Fruit fly (Drosophila melanogaster) whole organism, embryonic: ENCODE measurements around the gene kairos.

Experiments
- CG10209 ChIP-seq: fragments of 200-800 bp; sonication (Bioruptor generic); optimal IDR thresholded peaks from 3 replicates; lab custom pipeline; 2017; ENCODE audit warnings: missing biosample characterization, mild to moderate bottlenecking, missing genetic modification characterization, missing genetic modification reagents
- CG15514 ChIP-seq: fragments of 200-800 bp; sonication (Bioruptor generic); optimal IDR thresholded peaks from 3 replicates; lab custom pipeline; 2017; ENCODE audit warnings: missing biosample characterization, missing genetic modification characterization, mild to moderate bottlenecking, moderate library complexity, missing genetic modification reagents
- CG15696 ChIP-seq: fragments of 200-800 bp; sonication (Bioruptor generic); optimal IDR thresholded peaks from 2 replicates; lab custom pipeline; 2019; ENCODE audit warnings: missing biosample characterization, mild to moderate bottlenecking, missing genetic modification characterization, moderate library complexity
- CG17829 ChIP-seq: fragments of 200-800 bp; optimal IDR thresholded peaks from 2 replicates; lab custom pipeline; 2019; ENCODE audit warnings: missing biosample characterization, mild to moderate bottlenecking, missing genetic modification characterization, moderate library complexity
- CG18476 ChIP-seq: fragments of 200-800 bp; sonication (Bioruptor generic); optimal IDR thresholded peaks from 2 replicates; lab custom pipeline; 2016; ENCODE audit warnings: missing biosample characterization, mild to moderate bottlenecking, missing genetic modification characterization
- CG2202 ChIP-seq: fragments of 200-800 bp; sonication (Bioruptor generic); optimal IDR thresholded peaks from 2 replicates; lab custom pipeline; 2018; ENCODE audit warnings: missing biosample characterization, mild to moderate bottlenecking, missing genetic modification characterization
- CG3726 ChIP-seq: fragments of 200-800 bp; sonication (Bioruptor generic); IDR thresholded peaks from 3 replicates; pipeline ENCODE4, ENCODE4 v1.3.6; 2022; ENCODE audit warnings: missing biosample characterization, missing genetic modification characterization
- CG3995 ChIP-seq: fragments of 200-800 bp; sonication (Bioruptor generic); optimal IDR thresholded peaks from 3 replicates; lab custom pipeline; 2016; ENCODE audit warnings: missing biosample characterization, missing genetic modification characterization
- CG43689 ChIP-seq: fragments of 200-800 bp; sonication (Bioruptor generic); IDR thresholded peaks from 2 replicates; pipeline ENCODE4 v1.3.6; 2022; ENCODE audit warnings: missing biosample characterization, missing genetic modification characterization
- CG5180 ChIP-seq: fragments of 200-800 bp; sonication (Bioruptor generic); optimal IDR thresholded peaks from 3 replicates; lab custom pipeline; 2017; ENCODE audit warnings: missing biosample characterization, missing genetic modification characterization, mild to moderate bottlenecking, moderate library complexity, missing genetic modification reagents
- CG6791 ChIP-seq: fragments of 200-800 bp; sonication (Bioruptor generic); IDR thresholded peaks from 3 replicates; pipeline ENCODE4 v1.3.6; 2022; ENCODE audit warnings: missing biosample characterization, missing genetic modification characterization; ENCODE audit not compliant: partially characterized antibody
- CG7745 ChIP-seq: fragments of 200-800 bp; sonication (Bioruptor generic); optimal IDR thresholded peaks from 2 replicates; lab custom pipeline; 2018; ENCODE audit warnings: missing biosample characterization, mild to moderate bottlenecking, missing genetic modification characterization, moderate library complexity
- CG7963 ChIP-seq: fragments of 200-800 bp; sonication (Bioruptor generic); IDR thresholded peaks from 3 replicates; pipeline ENCODE4 v1.3.6; 2022; ENCODE audit warnings: missing biosample characterization, missing genetic modification characterization; ENCODE audit not compliant: partially characterized antibody
- CG8089 ChIP-seq: fragments of 200-800 bp; sonication (Bioruptor generic); optimal IDR thresholded peaks from 3 replicates; lab custom pipeline; 2016; ENCODE audit warnings: missing biosample characterization, missing genetic modification characterization
- Camta ChIP-seq: fragments of 200-800 bp; sonication (Bioruptor generic); optimal IDR thresholded peaks from 2 replicates; lab custom pipeline; 2016; ENCODE audit warnings: missing biosample characterization, missing genetic modification characterization
- Hmx ChIP-seq: fragments of 200-800 bp; sonication (Bioruptor generic); optimal IDR thresholded peaks from 2 replicates; lab custom pipeline; 2016; ENCODE audit warnings: missing biosample characterization, missing genetic modification characterization
- Mad ChIP-seq: fragments of 200-800 bp; sonication (Bioruptor generic); optimal IDR thresholded peaks from 2 replicates; lab custom pipeline; 2016; ENCODE audit warnings: missing biosample characterization, missing genetic modification characterization
- Max ChIP-seq: fragments of 200-800 bp; sonication (Bioruptor generic); optimal IDR thresholded peaks from 2 replicates; lab custom pipeline; 2016; ENCODE audit warnings: missing biosample characterization, mild to moderate bottlenecking, missing genetic modification characterization
- Mes4 ChIP-seq: fragments of 200-800 bp; sonication (Bioruptor generic); optimal IDR thresholded peaks from 2 replicates; lab custom pipeline; 2016; ENCODE audit warnings: missing biosample characterization, missing genetic modification characterization
- NFAT ChIP-seq: fragments of 200-800 bp; sonication (Bioruptor generic); IDR thresholded peaks from 2 replicates; pipeline ENCODE4 v1.3.6; 2022; ENCODE audit warnings: missing biosample characterization, missing genetic modification characterization
- NK7.1 ChIP-seq: fragments of 200-800 bp; sonication (Bioruptor generic); optimal IDR thresholded peaks from 3 replicates; lab custom pipeline; 2016; ENCODE audit warnings: missing biosample characterization, missing genetic modification characterization
- Opbp ChIP-seq: fragments of 200-800 bp; sonication (Bioruptor generic); IDR thresholded peaks from 3 replicates; pipeline ENCODE4 v1.3.6; 2022; ENCODE audit warnings: missing biosample characterization, missing genetic modification characterization; ENCODE audit not compliant: partially characterized antibody
- Six4 ChIP-seq: fragments of 200-800 bp; sonication (Bioruptor generic); optimal IDR thresholded peaks from 2 replicates; lab custom pipeline; 2016; ENCODE audit warnings: missing biosample characterization, missing genetic modification characterization
- Sry-δ ChIP-seq: fragments of 200-800 bp; sonication (Bioruptor generic); optimal IDR thresholded peaks from 2 replicates; lab custom pipeline; 2016; ENCODE audit warnings: missing biosample characterization, missing genetic modification characterization
- Xrp1 ChIP-seq: fragments of 200-800 bp; sonication (Bioruptor generic); IDR thresholded peaks from 2 replicates; pipeline ENCODE4 v1.3.6; 2022; ENCODE audit warnings: missing biosample characterization, missing genetic modification characterization
- bab2 ChIP-seq: fragments of 200-800 bp; sonication (Bioruptor generic); optimal IDR thresholded peaks from 2 replicates; lab custom pipeline; 2016; ENCODE audit warnings: missing biosample characterization, missing genetic modification characterization
- bigmax ChIP-seq: fragments of 200-800 bp; sonication (Bioruptor generic); optimal IDR thresholded peaks from 2 replicates; lab custom pipeline; 2018; ENCODE audit warnings: missing biosample characterization, mild to moderate bottlenecking, missing genetic modification characterization
- chn ChIP-seq: fragments of 200-800 bp; sonication (Bioruptor generic); optimal IDR thresholded peaks from 2 replicates; lab custom pipeline; 2016; ENCODE audit warnings: missing biosample characterization, missing genetic modification characterization
- croc ChIP-seq: fragments of 200-800 bp; sonication (Bioruptor generic); conservative IDR thresholded peaks from 3 replicates; pipeline ENCODE4 v1.3.6; 2022; ENCODE audit warnings: missing biosample characterization, missing genetic modification characterization
- en ChIP-seq: fragments of 200-800 bp; sonication (Bioruptor generic); optimal IDR thresholded peaks from 2 replicates; lab custom pipeline; 2016; ENCODE audit warnings: missing biosample characterization, missing genetic modification characterization
- fd102C ChIP-seq: fragments of 200-800 bp; sonication (Bioruptor generic); optimal IDR thresholded peaks from 2 replicates; lab custom pipeline; 2018; ENCODE audit warnings: missing biosample characterization, mild to moderate bottlenecking, missing genetic modification characterization, moderate library complexity
- fd96Cb ChIP-seq: fragments of 200-800 bp; sonication (Bioruptor generic); optimal IDR thresholded peaks from 2 replicates; lab custom pipeline; 2018; ENCODE audit warnings: missing biosample characterization, mild to moderate bottlenecking, missing genetic modification characterization, moderate library complexity
- gce ChIP-seq: fragments of 200-800 bp; sonication (Bioruptor generic); IDR thresholded peaks from 3 replicates; pipeline ENCODE4 v1.3.6; 2022; ENCODE audit warnings: missing biosample characterization, missing genetic modification characterization
- hb ChIP-seq: fragments of 200-800 bp; sonication (Bioruptor generic); IDR thresholded peaks from 3 replicates; pipeline ENCODE4 v1.3.6; 2022; ENCODE audit warnings: missing biosample characterization, missing genetic modification characterization; ENCODE audit not compliant: partially characterized antibody
- her ChIP-seq: fragments of 200-800 bp; sonication (Bioruptor generic); optimal IDR thresholded peaks from 2 replicates; lab custom pipeline; 2016; ENCODE audit warnings: missing biosample characterization, missing genetic modification characterization
- ind ChIP-seq: fragments of 200-800 bp; sonication (Bioruptor generic); optimal IDR thresholded peaks from 3 replicates; lab custom pipeline; 2016; ENCODE audit warnings: missing biosample characterization, missing genetic modification characterization
- jigr1 ChIP-seq: fragments of 200-800 bp; sonication (Bioruptor generic); IDR thresholded peaks from 3 replicates; pipeline ENCODE4 v1.3.6; 2022; ENCODE audit warnings: missing biosample characterization, missing genetic modification characterization
- lbe ChIP-seq: fragments of 200-800 bp; sonication (Bioruptor generic); optimal IDR thresholded peaks from 2 replicates; lab custom pipeline; 2016; ENCODE audit warnings: missing biosample characterization, mild to moderate bottlenecking, missing genetic modification characterization
- lilli ChIP-seq: fragments of 200-800 bp; sonication (Bioruptor generic); optimal IDR thresholded peaks from 3 replicates; lab custom pipeline; 2016; ENCODE audit warnings: missing biosample characterization, missing genetic modification characterization
- luna ChIP-seq: fragments of 200-800 bp; sonication (Bioruptor generic); optimal IDR thresholded peaks from 2 replicates; lab custom pipeline; 2016; ENCODE audit warnings: missing biosample characterization, missing genetic modification characterization
- maf-S ChIP-seq: fragments of 200-800 bp; sonication (Bioruptor generic); optimal IDR thresholded peaks from 2 replicates; lab custom pipeline; 2016; ENCODE audit warnings: missing biosample characterization, missing genetic modification characterization
- nerfin-1 ChIP-seq: fragments of 200-800 bp; sonication (Bioruptor generic); optimal IDR thresholded peaks from 3 replicates; lab custom pipeline; 2019; ENCODE audit warnings: missing biosample characterization, mild to moderate bottlenecking, missing genetic modification characterization, moderate library complexity
- onecut ChIP-seq: fragments of 200-800 bp; sonication (Bioruptor generic); IDR thresholded peaks from 2 replicates; pipeline ENCODE4 v1.3.6; 2022; ENCODE audit warnings: missing biosample characterization, missing genetic modification characterization
- pho ChIP-seq: fragments of 200-800 bp; sonication (Bioruptor generic); optimal IDR thresholded peaks from 2 replicates; lab custom pipeline; 2016; ENCODE audit warnings: missing biosample characterization, missing genetic modification characterization
- pnt ChIP-seq: fragments of 200-800 bp; sonication (Bioruptor generic); optimal IDR thresholded peaks from 3 replicates; lab custom pipeline; 2016; ENCODE audit warnings: missing biosample characterization, missing genetic modification characterization
- sima ChIP-seq: fragments of 200-800 bp; sonication (Bioruptor generic); optimal IDR thresholded peaks from 2 replicates; lab custom pipeline; 2016; ENCODE audit warnings: missing biosample characterization, missing genetic modification characterization
- stc ChIP-seq: fragments of 200-800 bp; sonication (Bioruptor generic); IDR thresholded peaks from 2 replicates; pipeline ENCODE4 v1.3.6; 2022; ENCODE audit warnings: missing biosample characterization, missing genetic modification characterization
- tgo ChIP-seq: fragments of 200-800 bp; sonication (Bioruptor generic); IDR thresholded peaks from 3 replicates; pipeline ENCODE4 v1.3.6; 2022; ENCODE audit warnings: missing biosample characterization, missing genetic modification characterization
- vnd ChIP-seq: fragments of 200-800 bp; sonication (Bioruptor generic); IDR thresholded peaks from 3 replicates; pipeline ENCODE4 v1.3.6; 2022; ENCODE audit warnings: missing biosample characterization, missing genetic modification characterization; ENCODE audit not compliant: partially characterized antibody

Gene kairos

dm6 chrX:18367806-18368643, 12.0 kb upstream of the kairos start (continued):
- no peak for TF ChIP-seq fd102C (GFP tag; lab: Kevin White, UChicago)
- peak; percentile 62 for TF ChIP-seq CG5180 (GFP tag; lab: Kevin White, UChicago)
- peak; percentile 60 for TF ChIP-seq onecut (GFP tag; lab: Robert Waterston, UW)
- TF ChIP-seq CG10209 (GFP tag; lab: Kevin White, UChicago) = peak; percentile 60
- TF ChIP-seq sima (GFP tag; lab: Kevin White, UChicago) = no peak
- TF ChIP-seq Mes4 (GFP tag; lab: Kevin White, UChicago) = peak; percentile 6
- peak; percentile 66 for TF ChIP-seq pnt (GFP tag; lab: Kevin White, UChicago)
- no peak for TF ChIP-seq jigr1
- TF ChIP-seq CG7745 (tag; lab: Kevin White, UChicago) = no peak
- TF ChIP-seq croc (GFP tag; lab: Robert Waterston, UW) = peak; percentile 12; the same call in 1 of the 3 replicates
- no peak for TF ChIP-seq CG15696
- peak; percentile 13 for TF ChIP-seq lbe (GFP tag; lab: Kevin White, UChicago)
- TF ChIP-seq Hmx (GFP tag; lab: Kevin White, UChicago) = no peak
- peak; percentile 19 for TF ChIP-seq Max (GFP tag; lab: Kevin White, UChicago)
- TF ChIP-seq Mad (GFP tag; lab: Kevin White, UChicago) = no peak
- peak; percentile 69 for TF ChIP-seq CG15514 (GFP tag; lab: Kevin White, UChicago)
- no peak for TF ChIP-seq CG6791
- peak; percentile 55 for TF ChIP-seq CG3995
- no peak for TF ChIP-seq en (GFP tag; lab: Kevin White, UChicago)
- peak; percentile 74 for TF ChIP-seq Xrp1
- TF ChIP-seq luna = peak; percentile 61
- TF ChIP-seq nerfin-1 (tag; lab: Kevin White, UChicago) = peak; percentile 17
- TF ChIP-seq stc (GFP tag; lab: Robert Waterston, UW) = peak; percentile 73
- no peak for TF ChIP-seq hb (GFP tag; lab: Robert Waterston, UW)
- TF ChIP-seq bab2 (GFP tag; lab: Kevin White, UChicago) = peak; percentile 75
- TF ChIP-seq her = peak; percentile 82
- TF ChIP-seq CG3726 (GFP tag; lab: Robert Waterston, UW) = 0 out of 3 replicates have a peak, but pooled peaks have one; percentile 59
- TF ChIP-seq NFAT (GFP tag; lab: Robert Waterston, UW) = peak; percentile 90
- peak; percentile 81 for TF ChIP-seq lilli (GFP tag; lab: Kevin White, UChicago)
- peak; percentile 74 for TF ChIP-seq pho
- peak; percentile 20 for TF ChIP-seq Sry-δ (GFP tag; lab: Kevin White, UChicago)
- TF ChIP-seq maf-S = peak; percentile 65
- no peak for TF ChIP-seq Camta (GFP tag; lab: Kevin White, UChicago)
- TF ChIP-seq CG43689 (GFP tag; lab: Robert Waterston, UW) = peak; percentile 62; the same call in 1 of the 2 replicates
- TF ChIP-seq CG18476 (GFP tag; lab: Kevin White, UChicago) = no peak
- TF ChIP-seq bigmax (GFP tag; lab: Kevin White, UChicago) = no peak
- TF ChIP-seq NK7.1 = peak; percentile 47
- TF ChIP-seq vnd (GFP tag; lab: Robert Waterston, UW) = no peak
- peak; percentile 64 for TF ChIP-seq tgo (GFP tag; lab: Robert Waterston, UW)
- TF ChIP-seq CG17829 (tag; lab: Kevin White, UChicago) = peak; percentile 39
- TF ChIP-seq CG7963 (GFP tag; lab: Robert Waterston, UW) = no peak
- peak; percentile 76 for TF ChIP-seq ind (GFP tag; lab: Kevin White, UChicago)
- no peak for TF ChIP-seq Six4 (GFP tag; lab: Kevin White, UChicago)
- TF ChIP-seq CG2202 (tag; lab: Kevin White, UChicago) = no peak
- TF ChIP-seq fd96Cb (tag; lab: Kevin White, UChicago) = peak; percentile 25
- TF ChIP-seq Opbp (GFP tag; lab: Robert Waterston, UW) = no peak
- peak; percentile 69; the same call in 2 of the 3 replicates for TF ChIP-seq gce (GFP tag; lab: Robert Waterston, UW)
- peak; percentile 43 for TF ChIP-seq CG8089 (GFP tag; lab: Kevin White, UChicago)
- TF ChIP-seq chn (GFP tag; lab: Kevin White, UChicago) = peak; percentile 22
